Worm (Caenorhabditis elegans) whole organism, mixed stage, embryonic: Measurements from ENCODE around the gene nas-32.

Experiments used
- ces-1 ChIP-seq: fragments of 150-350 bp; optimal IDR thresholded peaks from 2 replicates; lab custom pipeline; 2014; ENCODE audit warnings: missing biosample characterization, missing genetic modification reagents, missing genetic modification characterization
- hlh-1 ChIP-seq: fragments of 150-350 bp; optimal IDR thresholded peaks from 2 replicates; lab custom pipeline; 2014; ENCODE audit warnings: missing biosample characterization, missing genetic modification reagents, missing genetic modification characterization
- lsy-2 ChIP-seq: fragments of 150-350 bp; optimal IDR thresholded peaks from 2 replicates; lab custom pipeline; 2014; ENCODE audit warnings: missing biosample characterization, missing genetic modification characterization
- nhr-28 ChIP-seq: fragments of 150-350 bp; optimal IDR thresholded peaks from 2 replicates; lab custom pipeline; 2014; ENCODE audit warnings: missing biosample characterization, missing genetic modification characterization
- nhr-76 ChIP-seq: sonication (generic microtip); optimal IDR thresholded peaks from 2 replicates; lab custom pipeline; 2017; ENCODE audit warnings: missing biosample characterization, missing genetic modification characterization
- sptf-1 ChIP-seq: sonication (generic microtip); optimal IDR thresholded peaks from 2 replicates; lab custom pipeline; 2017; ENCODE audit warnings: mild to moderate bottlenecking, missing genetic modification characterization, moderate library complexity, missing compliant biosample characterization
- unc-62 ChIP-seq: fragments of 150-350 bp; optimal IDR thresholded peaks from 2 replicates; lab custom pipeline; 2014; ENCODE audit warnings: missing biosample characterization, missing genetic modification reagents, missing genetic modification characterization

DNA sequence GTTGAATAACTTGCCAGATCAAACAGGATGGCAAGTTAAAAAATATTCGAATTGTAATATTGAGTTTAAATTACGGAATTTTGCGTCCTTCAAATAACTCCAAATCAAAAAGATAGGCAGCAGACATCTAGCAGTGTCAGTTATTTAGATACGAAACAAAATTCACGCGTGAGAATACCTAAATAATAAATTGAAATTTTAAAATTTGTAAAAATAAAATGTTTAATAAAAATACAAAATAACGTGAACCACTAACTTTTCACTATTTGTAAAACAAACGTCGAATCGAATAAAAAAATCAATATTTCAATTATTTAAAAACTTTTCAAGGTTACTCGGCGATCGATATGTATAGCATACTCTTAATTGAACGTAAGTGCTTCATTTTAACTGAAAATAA is 23.0 kb downstream of the nas-32 start, which contains the start of gene T02B11.9:
- no peak for TF ChIP-seq unc-62 (GFP tag; lab: Kevin White, UChicago)
- no peak for TF ChIP-seq nhr-28
- no peak for TF ChIP-seq sptf-1
- no peak for TF ChIP-seq nhr-76
- TF ChIP-seq hlh-1 (tag; lab: Kevin White, UChicago), result no peak
- no peak for TF ChIP-seq lsy-2
- no peak for TF ChIP-seq ces-1 (GFP tag; lab: Kevin White, UChicago)
